Worm (Caenorhabditis elegans) whole organism, L3 larva: ENCODE results near the gene fnip-2.

ENCODE experiments used
- R02D3.7 ChIP-seq: fragments of 150-350 bp; optimal IDR thresholded peaks from 2 replicates; lab custom pipeline; 2014; ENCODE audit warnings: missing biosample characterization, missing genetic modification characterization
- ZK546.5 ChIP-seq: sonication (generic microtip); optimal IDR thresholded peaks from 2 replicates; lab custom pipeline; 2017; ENCODE audit warnings: missing biosample characterization, missing genetic modification characterization
- aly-2 ChIP-seq: fragments of 150-350 bp; optimal IDR thresholded peaks from 2 replicates; lab custom pipeline; 2014; ENCODE audit warnings: missing biosample characterization, missing genetic modification characterization
- ceh-16 ChIP-seq: sonication (generic microtip); optimal IDR thresholded peaks from 2 replicates; lab custom pipeline; 2017; ENCODE audit warnings: missing biosample characterization, missing genetic modification characterization
- ceh-28 ChIP-seq: fragments of 150-350 bp; optimal IDR thresholded peaks from 2 replicates; lab custom pipeline; 2014; ENCODE audit warnings: missing biosample characterization, missing genetic modification reagents, missing genetic modification characterization
- ceh-9 ChIP-seq: sonication (generic microtip); optimal IDR thresholded peaks from 2 replicates; lab custom pipeline; 2018; ENCODE audit warnings: missing biosample characterization, missing genetic modification characterization
- daf-12 ChIP-seq: fragments of 150-350 bp; optimal IDR thresholded peaks from 2 replicates; lab custom pipeline; 2014; ENCODE audit warnings: missing biosample characterization, missing genetic modification reagents, missing genetic modification characterization
- egl-27 ChIP-seq: sonication (generic microtip); optimal IDR thresholded peaks from 4 replicates; lab custom pipeline; 2017; ENCODE audit warnings: missing biosample characterization, missing genetic modification reagents, missing genetic modification characterization
- elt-1 ChIP-seq: fragments of 150-350 bp; optimal IDR thresholded peaks from 2 replicates; lab custom pipeline; 2014; ENCODE audit warnings: missing biosample characterization, missing genetic modification characterization
- elt-2 ChIP-seq: sonication (generic microtip); optimal IDR thresholded peaks from 2 replicates; lab custom pipeline; 2016; ENCODE audit warnings: missing genetic modification reagents, mild to moderate bottlenecking, missing genetic modification characterization, missing compliant biosample characterization
- elt-3 ChIP-seq, 3 experiments: fragments of 150-350 bp in 1 of 3; sonication (generic microtip) in 2 of 3; optimal IDR thresholded peaks; 2 replicates in 2 of 3; 4 replicates in 1 of 3; lab custom pipeline; 2014 to 2017; ENCODE audit warnings: missing biosample characterization in 3 of 3, missing genetic modification characterization in 3 of 3
- eor-1 ChIP-seq, 2 experiments: fragments of 150-350 bp; optimal IDR thresholded peaks; 2 replicates each; lab custom pipeline; 2014 to 2018; ENCODE audit warnings: missing biosample characterization in 2 of 2, missing genetic modification characterization in 2 of 2
- fkh-10 ChIP-seq: sonication (generic microtip); optimal IDR thresholded peaks from 2 replicates; lab custom pipeline; 2017; ENCODE audit warnings: missing biosample characterization, missing genetic modification reagents, missing genetic modification characterization
- fkh-2 ChIP-seq: fragments of 150-350 bp; optimal IDR thresholded peaks from 2 replicates; lab custom pipeline; 2014; ENCODE audit warnings: missing biosample characterization, missing genetic modification reagents, missing genetic modification characterization
- hmg-11 ChIP-seq: sonication (generic microtip); optimal IDR thresholded peaks from 2 replicates; lab custom pipeline; 2016; ENCODE audit warnings: missing genetic modification characterization, missing compliant biosample characterization
- jun-1 ChIP-seq: fragments of 150-350 bp; optimal IDR thresholded peaks from 2 replicates; lab custom pipeline; 2014; ENCODE audit warnings: missing biosample characterization, missing genetic modification reagents, missing genetic modification characterization
- lin-39 ChIP-seq: fragments of 150-350 bp; optimal IDR thresholded peaks from 2 replicates; lab custom pipeline; 2018; ENCODE audit warnings: missing biosample characterization, missing genetic modification reagents, missing genetic modification characterization
- lsy-12 ChIP-seq: sonication (generic microtip); optimal IDR thresholded peaks from 2 replicates; lab custom pipeline; 2016; ENCODE audit warnings: mild to moderate bottlenecking, missing genetic modification characterization, missing compliant biosample characterization
- mdl-1 ChIP-seq: fragments of 150-350 bp; optimal IDR thresholded peaks from 2 replicates; lab custom pipeline; 2014; ENCODE audit warnings: missing biosample characterization, missing genetic modification characterization
- mml-1 ChIP-seq: fragments of 150-350 bp; sonication (generic microtip); optimal IDR thresholded peaks from 3 replicates; lab custom pipeline; 2014; ENCODE audit warnings: missing biosample characterization, missing genetic modification characterization
- nfya-1 ChIP-seq: sonication (generic microtip); optimal IDR thresholded peaks from 2 replicates; lab custom pipeline; 2017; ENCODE audit warnings: missing genetic modification characterization, mild to moderate bottlenecking, missing compliant biosample characterization, antibody characterized with exemption, moderate library complexity; ENCODE audit not compliant: insufficient read depth
- nhr-11 ChIP-seq: fragments of 150-350 bp; optimal IDR thresholded peaks from 2 replicates; lab custom pipeline; 2014; ENCODE audit warnings: missing biosample characterization, missing genetic modification characterization
- nhr-12 ChIP-seq: fragments of 150-350 bp; optimal IDR thresholded peaks from 2 replicates; lab custom pipeline; 2014; ENCODE audit warnings: missing biosample characterization, missing genetic modification characterization
- nhr-237 ChIP-seq: fragments of 150-350 bp; optimal IDR thresholded peaks from 2 replicates; lab custom pipeline; 2014; ENCODE audit warnings: missing biosample characterization, missing genetic modification characterization
- nhr-28 ChIP-seq: fragments of 150-350 bp; optimal IDR thresholded peaks from 2 replicates; lab custom pipeline; 2014; ENCODE audit warnings: missing biosample characterization, missing genetic modification characterization
- nhr-67 ChIP-seq: fragments of 150-350 bp; optimal IDR thresholded peaks from 2 replicates; lab custom pipeline; 2014; ENCODE audit warnings: missing biosample characterization, missing genetic modification characterization
- nhr-77 ChIP-seq: fragments of 150-350 bp; optimal IDR thresholded peaks from 2 replicates; lab custom pipeline; 2014; ENCODE audit warnings: missing biosample characterization, missing genetic modification characterization
- pha-4 ChIP-seq: fragments of 150-350 bp; optimal IDR thresholded peaks from 2 replicates; lab custom pipeline; 2014; ENCODE audit warnings: missing biosample characterization, missing genetic modification reagents, missing genetic modification characterization
- pqm-1 ChIP-seq: fragments of 150-350 bp; optimal IDR thresholded peaks from 2 replicates; lab custom pipeline; 2017; ENCODE audit warnings: missing biosample characterization, missing genetic modification characterization, inconsistent platforms
- sea-2 ChIP-seq: fragments of 150-350 bp; sonication (generic microtip); optimal IDR thresholded peaks from 4 replicates; lab custom pipeline; 2014; ENCODE audit warnings: missing biosample characterization, missing genetic modification reagents, missing genetic modification characterization
- skn-1 ChIP-seq: fragments of 150-350 bp; optimal IDR thresholded peaks from 2 replicates; lab custom pipeline; 2014; ENCODE audit warnings: missing biosample characterization, missing genetic modification characterization
- snpc-4 ChIP-seq: fragments of 150-350 bp; optimal IDR thresholded peaks from 2 replicates; lab custom pipeline; 2014; ENCODE audit warnings: missing biosample characterization, missing genetic modification characterization
- tbx-2 ChIP-seq: sonication (generic microtip); optimal IDR thresholded peaks from 2 replicates; lab custom pipeline; 2016; ENCODE audit warnings: mild to moderate bottlenecking, missing genetic modification characterization, missing compliant biosample characterization
- unc-39 ChIP-seq: sonication (generic microtip); optimal IDR thresholded peaks from 4 replicates; lab custom pipeline; 2017; ENCODE audit warnings: missing biosample characterization, missing genetic modification characterization
- unc-62 ChIP-seq: fragments of 150-350 bp; sonication (generic microtip); optimal IDR thresholded peaks from 4 replicates; lab custom pipeline; 2014; ENCODE audit warnings: missing biosample characterization, missing genetic modification reagents, missing genetic modification characterization
- zag-1 ChIP-seq: fragments of 150-350 bp; optimal IDR thresholded peaks from 2 replicates; lab custom pipeline; 2014; ENCODE audit warnings: missing biosample characterization, missing genetic modification characterization
- ztf-11 ChIP-seq: fragments of 150-350 bp; optimal IDR thresholded peaks from 2 replicates; lab custom pipeline; 2014; ENCODE audit warnings: missing biosample characterization, missing genetic modification characterization
- ztf-4 ChIP-seq: fragments of 150-350 bp; optimal IDR thresholded peaks from 2 replicates; lab custom pipeline; 2014; ENCODE audit warnings: missing biosample characterization, missing genetic modification characterization

The fnip-2 gene

ce11 chrIV:2220896-2221295, 1.7 kb upstream of the fnip-2 start:
- TF ChIP-seq zag-1 (tag; lab: Kevin White, UChicago) (no peak), elt-3 (tag; optimal IDR thresholded peaks at IDR 0.05; lab: Kevin White, UChicago) (no peak), nhr-67 (tag; lab: Kevin White, UChicago) (no peak), lsy-12 (tag; lab: Kevin White, UChicago) (no peak), pqm-1 (tag; lab: Kevin White, UChicago) (no peak), lin-39 (tag; lab: Kevin White, UChicago) (no peak), skn-1 (tag; lab: Kevin White, UChicago) (no peak), eor-1 (tag; optimal IDR thresholded peaks at IDR 0.05; lab: Kevin White, UChicago) (no peak), sea-2 (no peak)

ce11 chrIV:2221350-2221749, 1.3 kb upstream of the fnip-2 start:
- peak; percentile 67 for TF ChIP-seq pha-4 (tag; lab: Kevin White, UChicago)
- TF ChIP-seq mdl-1 (tag; lab: Kevin White, UChicago), result no peak
- no peak for TF ChIP-seq ceh-9 (tag; lab: Kevin White, UChicago)
- no peak for TF ChIP-seq elt-1 (tag; lab: Kevin White, UChicago)
- no peak for TF ChIP-seq skn-1 (tag; lab: Kevin White, UChicago)
- TF ChIP-seq ztf-11 (tag; lab: Kevin White, UChicago), result no peak

- TF ChIP-seq egl-27 (tag; lab: Kevin White, UChicago) (no peak), fkh-2 (tag; lab: Kevin White, UChicago) (no peak), elt-2 (tag; lab: Kevin White, UChicago) (no peak), jun-1 (tag; lab: Kevin White, UChicago) (no peak), unc-39 (tag; lab: Kevin White, UChicago) (no peak), ceh-28 (tag; lab: Kevin White, UChicago) (no peak), fkh-10 (GFP tag; lab: Kevin White, UChicago) (no peak), R02D3.7 (tag; lab: Kevin White, UChicago) (no peak), ztf-4 (no peak), snpc-4 (tag; lab: Kevin White, UChicago) (no peak), zag-1 (tag; lab: Kevin White, UChicago) (no peak)
Observed at ce11 chrIV:2223144-2223543, 516 bp downstream of the fnip-2 start.

- TF ChIP-seq nhr-77 (tag; lab: Kevin White, UChicago), result no peak
- no peak for TF ChIP-seq skn-1 (tag; lab: Kevin White, UChicago)
- no peak for TF ChIP-seq unc-62
- TF ChIP-seq nhr-11 (tag; lab: Kevin White, UChicago), result no peak
- no peak for TF ChIP-seq hmg-11
- TF ChIP-seq aly-2, result no peak
- TF ChIP-seq lin-39 (tag; lab: Kevin White, UChicago), result no peak
- TF ChIP-seq snpc-4 (tag; lab: Kevin White, UChicago), result no peak
- no peak for TF ChIP-seq unc-39 (tag; lab: Kevin White, UChicago)
- no peak for TF ChIP-seq nfya-1 (tag; lab: Kevin White, UChicago)
Observed at ce11 chrIV:2223685-2224084, 1.1 kb downstream of the fnip-2 start.

ce11 chrIV:2228678-2229077, 6.0 kb downstream of the fnip-2 start:
- TF ChIP-seq mdl-1 (tag; lab: Kevin White, UChicago), result no peak
- no peak for TF ChIP-seq nfya-1 (tag; lab: Kevin White, UChicago)
- no peak for TF ChIP-seq elt-1 (tag; lab: Kevin White, UChicago)
- no peak for TF ChIP-seq nhr-12 (tag; lab: Kevin White, UChicago)
- TF ChIP-seq nhr-237 (tag; lab: Kevin White, UChicago), result no peak
- no peak for TF ChIP-seq ceh-28 (tag; lab: Kevin White, UChicago)
- TF ChIP-seq ceh-16 (tag; lab: Kevin White, UChicago), result no peak
- TF ChIP-seq ZK546.5 (tag; lab: Kevin White, UChicago), result no peak
- no peak for TF ChIP-seq daf-12
- TF ChIP-seq nhr-28 (tag; lab: Kevin White, UChicago), result no peak
- TF ChIP-seq tbx-2, result no peak
- no peak for TF ChIP-seq mml-1 (tag; lab: Kevin White, UChicago)
- no peak for TF ChIP-seq nhr-77 (tag; lab: Kevin White, UChicago)
